Fruit fly (Drosophila melanogaster) whole organism, embryonic: ENCODE data around the gene CG14221.

Source experiments
- Awh ChIP-seq: fragments of 200-800 bp; sonication (Bioruptor generic); IDR thresholded peaks from 2 replicates; pipeline ENCODE4, ENCODE4 v1.3.6; 2022; ENCODE audit warnings: missing biosample characterization, missing genetic modification characterization
- Bdp1 ChIP-seq: fragments of 200-800 bp; sonication (Bioruptor generic); optimal IDR thresholded peaks from 3 replicates; lab custom pipeline; 2016; ENCODE audit warnings: missing biosample characterization, missing genetic modification characterization
- Bteb2 ChIP-seq: fragments of 200-800 bp; sonication (Bioruptor generic); optimal IDR thresholded peaks from 2 replicates; lab custom pipeline; 2016; ENCODE audit warnings: missing biosample characterization, missing genetic modification characterization
- CG10274 ChIP-seq: fragments of 200-800 bp; sonication (Bioruptor generic); optimal IDR thresholded peaks from 3 replicates; lab custom pipeline; 2017; ENCODE audit warnings: missing biosample characterization, mild to moderate bottlenecking, missing genetic modification characterization
- CG11560 ChIP-seq: fragments of 200-800 bp; sonication (Bioruptor generic); IDR thresholded peaks from 3 replicates; pipeline ENCODE4 v1.3.6; 2022; ENCODE audit warnings: missing biosample characterization, missing genetic modification characterization
- CG12071 ChIP-seq: fragments of 200-800 bp; sonication (Bioruptor generic); optimal IDR thresholded peaks from 3 replicates; lab custom pipeline; 2018; ENCODE audit warnings: missing biosample characterization, mild to moderate bottlenecking, missing genetic modification characterization
- CG1233 ChIP-seq: fragments of 200-800 bp; sonication (Bioruptor generic); optimal IDR thresholded peaks from 4 replicates; lab custom pipeline; 2018; ENCODE audit warnings: missing biosample characterization, mild to moderate bottlenecking, missing genetic modification characterization
- CG12769 ChIP-seq: fragments of 200-800 bp; sonication (Bioruptor generic); optimal IDR thresholded peaks from 2 replicates; lab custom pipeline; 2019; ENCODE audit warnings: missing biosample characterization, mild to moderate bottlenecking, missing genetic modification characterization, moderate library complexity
- CG13296 ChIP-seq: fragments of 200-800 bp; sonication (Bioruptor generic); optimal IDR thresholded peaks from 3 replicates; lab custom pipeline; 2018; ENCODE audit warnings: missing biosample characterization, mild to moderate bottlenecking, missing genetic modification characterization
- CG34376 ChIP-seq: fragments of 200-800 bp; sonication (Bioruptor generic); optimal IDR thresholded peaks from 2 replicates; lab custom pipeline; 2018; ENCODE audit warnings: missing biosample characterization, mild to moderate bottlenecking, missing genetic modification characterization
- CG3995 ChIP-seq: fragments of 200-800 bp; sonication (Bioruptor generic); optimal IDR thresholded peaks from 3 replicates; lab custom pipeline; 2016; ENCODE audit warnings: missing biosample characterization, missing genetic modification characterization
- CG4404 ChIP-seq: fragments of 200-800 bp; sonication (Bioruptor generic); IDR thresholded peaks from 2 replicates; pipeline ENCODE4 v1.3.6; 2022; ENCODE audit warnings: missing biosample characterization, missing genetic modification characterization
- CG4820 ChIP-seq: fragments of 200-800 bp; sonication (Bioruptor generic); optimal IDR thresholded peaks from 3 replicates; lab custom pipeline; 2016; ENCODE audit warnings: missing biosample characterization, missing genetic modification characterization
- CG7928 ChIP-seq: fragments of 200-800 bp; sonication (Bioruptor generic); optimal IDR thresholded peaks from 2 replicates; lab custom pipeline; 2017; ENCODE audit warnings: missing biosample characterization, mild to moderate bottlenecking, missing genetic modification characterization
- CG8281 ChIP-seq: fragments of 200-800 bp; sonication (Bioruptor generic); optimal IDR thresholded peaks from 2 replicates; lab custom pipeline; 2018; ENCODE audit warnings: missing biosample characterization, mild to moderate bottlenecking, missing genetic modification characterization, moderate library complexity
- Dbx ChIP-seq: fragments of 200-800 bp; sonication (Bioruptor generic); IDR thresholded peaks from 3 replicates; pipeline ENCODE4 v1.3.6; 2022; ENCODE audit warnings: missing biosample characterization, missing genetic modification characterization
- Dp ChIP-seq: fragments of 200-800 bp; sonication (Bioruptor generic); optimal IDR thresholded peaks from 2 replicates; lab custom pipeline; 2018; ENCODE audit warnings: missing biosample characterization, mild to moderate bottlenecking, missing genetic modification characterization, moderate library complexity
- Ets65A ChIP-seq: fragments of 200-800 bp; sonication (Bioruptor generic); peaks from one replicate; lab custom pipeline; 2016; ENCODE audit warnings: missing biosample characterization, missing genetic modification characterization
- H15 ChIP-seq: fragments of 200-800 bp; sonication (Bioruptor generic); IDR thresholded peaks from 3 replicates; pipeline ENCODE4 v1.3.6; 2022; ENCODE audit warnings: missing biosample characterization, missing genetic modification characterization
- HLHmδ ChIP-seq: fragments of 200-800 bp; sonication (Bioruptor generic); optimal IDR thresholded peaks from 2 replicates; lab custom pipeline; 2018; ENCODE audit warnings: missing biosample characterization, mild to moderate bottlenecking, missing genetic modification characterization, moderate library complexity
- Jarid2 ChIP-seq: fragments of 200-800 bp; sonication (Bioruptor generic); optimal IDR thresholded peaks from 3 replicates; lab custom pipeline; 2017; ENCODE audit warnings: mild to moderate bottlenecking, missing biosample characterization, missing genetic modification reagents, missing genetic modification characterization
- Lpt ChIP-seq: fragments of >200 bp; optimal IDR thresholded peaks from 2 replicates; lab custom pipeline; 2018; ENCODE audit warnings: missing biosample characterization, missing genetic modification characterization
- Meics ChIP-seq: fragments of 200-800 bp; sonication (Bioruptor generic); optimal IDR thresholded peaks from 2 replicates; lab custom pipeline; 2017; ENCODE audit warnings: missing biosample characterization, mild to moderate bottlenecking, missing genetic modification characterization
- NK7.1 ChIP-seq: fragments of 200-800 bp; sonication (Bioruptor generic); optimal IDR thresholded peaks from 3 replicates; lab custom pipeline; 2016; ENCODE audit warnings: missing biosample characterization, missing genetic modification characterization
- Poxn ChIP-seq: fragments of 200-800 bp; sonication (Bioruptor generic); IDR thresholded peaks from 2 replicates; pipeline ENCODE4 v1.3.6; 2022; ENCODE audit warnings: missing biosample characterization, missing genetic modification characterization
- Side ChIP-seq: fragments of 200-800 bp; sonication (Bioruptor generic); optimal IDR thresholded peaks from 2 replicates; lab custom pipeline; 2016; ENCODE audit warnings: missing biosample characterization, missing genetic modification characterization
- Stat92E ChIP-seq, 3 experiments: fragments of >200 bp in 2 of 3; fragments of 200-800 bp in 1 of 3; sonication (Bioruptor generic) in 1 of 3; optimal IDR thresholded peaks; 2 replicates each; lab custom pipeline; 2017 to 2019; ENCODE audit warnings: missing biosample characterization in 3 of 3, missing genetic modification characterization in 3 of 3, mild to moderate bottlenecking in 1 of 3, moderate library complexity in 1 of 3
- Taf1 ChIP-seq: fragments of 200-800 bp; sonication (Bioruptor generic); IDR thresholded peaks from 2 replicates; pipeline ENCODE4 v1.3.6; 2022; ENCODE audit warnings: missing biosample characterization, missing genetic modification characterization
- ap ChIP-seq: fragments of 200-800 bp; sonication (Bioruptor generic); IDR thresholded peaks from 2 replicates; pipeline ENCODE4 v1.3.6; 2022; ENCODE audit warnings: missing biosample characterization, missing genetic modification characterization
- ash1 ChIP-seq: fragments of 200-800 bp; sonication (Bioruptor generic); optimal IDR thresholded peaks from 2 replicates; lab custom pipeline; 2018; ENCODE audit warnings: missing biosample characterization, mild to moderate bottlenecking, missing genetic modification characterization
- bowl ChIP-seq: fragments of 200-800 bp; sonication (Bioruptor generic); IDR thresholded peaks from 2 replicates; pipeline ENCODE4 v1.3.6; 2022; ENCODE audit warnings: missing biosample characterization, missing genetic modification characterization
- crol ChIP-seq: fragments of 200-800 bp; sonication (Bioruptor generic); IDR thresholded peaks from 2 replicates; pipeline ENCODE4 v1.3.6; 2022; ENCODE audit warnings: missing biosample characterization, missing genetic modification characterization
- exex ChIP-seq: fragments of 200-800 bp; sonication (Bioruptor generic); optimal IDR thresholded peaks from 4 replicates; lab custom pipeline; 2018; ENCODE audit warnings: missing biosample characterization, mild to moderate bottlenecking, missing genetic modification characterization, moderate library complexity
- hkb ChIP-seq, 2 experiments: fragments of 200-800 bp in 1 of 2; fragments of >200 bp in 1 of 2; sonication (Bioruptor generic) in 1 of 2; IDR thresholded peaks in 1 of 2; optimal IDR thresholded peaks in 1 of 2; 2 replicates each; pipeline versions ENCODE4 v1.3.6 to Lab custom; 2017 to 2022; ENCODE audit warnings: missing biosample characterization in 1 of 2, missing genetic modification characterization in 1 of 2
- kay ChIP-seq: fragments of 200-800 bp; sonication (Bioruptor generic); optimal IDR thresholded peaks from 2 replicates; lab custom pipeline; 2016; ENCODE audit warnings: missing biosample characterization, missing genetic modification characterization
- lola ChIP-seq, 3 experiments: fragments of >200 bp in 2 of 3; fragments of 200-800 bp in 1 of 3; sonication (Bioruptor generic) in 1 of 3; optimal IDR thresholded peaks; 2 replicates each; lab custom pipeline; 2017 to 2019; ENCODE audit warnings: missing biosample characterization in 3 of 3, missing genetic modification characterization in 3 of 3, mild to moderate bottlenecking in 1 of 3, moderate library complexity in 1 of 3
- pan ChIP-seq, 4 experiments: fragments of >200 bp in 3 of 4; fragments of 200-800 bp in 1 of 4; sonication (Bioruptor generic) in 1 of 4; optimal IDR thresholded peaks in 3 of 4; IDR thresholded peaks in 1 of 4; 2 replicates each; pipeline versions ENCODE4 v1.3.6 to Lab custom; 2017 to 2022; ENCODE audit warnings: missing biosample characterization in 2 of 4, missing genetic modification characterization in 2 of 4, mixed read lengths in 1 of 4
- pzg ChIP-seq: fragments of 200-800 bp; sonication (Bioruptor generic); optimal IDR thresholded peaks from 3 replicates; lab custom pipeline; 2018; ENCODE audit warnings: missing biosample characterization, mild to moderate bottlenecking, missing genetic modification characterization, moderate library complexity
- ro ChIP-seq: fragments of 200-800 bp; sonication (Bioruptor generic); IDR thresholded peaks from 2 replicates; pipeline ENCODE4 v1.3.6; 2022; ENCODE audit warnings: missing biosample characterization, missing genetic modification characterization
- sc ChIP-seq, 3 experiments: fragments of >200 bp in 2 of 3; fragments of 200-800 bp in 1 of 3; sonication (Bioruptor generic) in 1 of 3; optimal IDR thresholded peaks; 2 replicates in 2 of 3; 3 replicates in 1 of 3; lab custom pipeline; 2017; ENCODE audit warnings: mild to moderate bottlenecking in 1 of 3, missing biosample characterization in 1 of 3, missing genetic modification characterization in 1 of 3, missing genetic modification reagents in 1 of 3
- sisA ChIP-seq: fragments of 200-800 bp; sonication (Bioruptor generic); IDR thresholded peaks from 2 replicates; pipeline ENCODE4 v1.3.6; 2022; ENCODE audit warnings: missing biosample characterization, missing genetic modification characterization
- slp2 ChIP-seq: fragments of 200-800 bp; sonication (Bioruptor generic); optimal IDR thresholded peaks from 2 replicates; lab custom pipeline; 2016; ENCODE audit warnings: missing biosample characterization, missing genetic modification characterization
- trem ChIP-seq: fragments of 200-800 bp; optimal IDR thresholded peaks from 3 replicates; lab custom pipeline; 2019; ENCODE audit warnings: missing biosample characterization, mild to moderate bottlenecking, missing genetic modification characterization, moderate library complexity
- tup ChIP-seq: fragments of 200-800 bp; sonication (Bioruptor generic); optimal IDR thresholded peaks from 2 replicates; lab custom pipeline; 2016; ENCODE audit warnings: missing biosample characterization, mild to moderate bottlenecking, missing genetic modification characterization, moderate library complexity
- tx ChIP-seq: fragments of 200-800 bp; sonication (Bioruptor generic); optimal IDR thresholded peaks from 2 replicates; lab custom pipeline; 2016; ENCODE audit warnings: missing biosample characterization, missing genetic modification characterization
- zfh1 ChIP-seq: fragments of 200-800 bp; sonication (Bioruptor generic); IDR thresholded peaks from 3 replicates; pipeline ENCODE4 v1.3.6; 2022; ENCODE audit warnings: missing biosample characterization, missing genetic modification characterization
- zfh2 ChIP-seq: fragments of 200-800 bp; sonication (Bioruptor generic); optimal IDR thresholded peaks from 2 replicates; lab custom pipeline; 2016; ENCODE audit warnings: missing biosample characterization, missing genetic modification characterization

Gene CG14221

DNA sequence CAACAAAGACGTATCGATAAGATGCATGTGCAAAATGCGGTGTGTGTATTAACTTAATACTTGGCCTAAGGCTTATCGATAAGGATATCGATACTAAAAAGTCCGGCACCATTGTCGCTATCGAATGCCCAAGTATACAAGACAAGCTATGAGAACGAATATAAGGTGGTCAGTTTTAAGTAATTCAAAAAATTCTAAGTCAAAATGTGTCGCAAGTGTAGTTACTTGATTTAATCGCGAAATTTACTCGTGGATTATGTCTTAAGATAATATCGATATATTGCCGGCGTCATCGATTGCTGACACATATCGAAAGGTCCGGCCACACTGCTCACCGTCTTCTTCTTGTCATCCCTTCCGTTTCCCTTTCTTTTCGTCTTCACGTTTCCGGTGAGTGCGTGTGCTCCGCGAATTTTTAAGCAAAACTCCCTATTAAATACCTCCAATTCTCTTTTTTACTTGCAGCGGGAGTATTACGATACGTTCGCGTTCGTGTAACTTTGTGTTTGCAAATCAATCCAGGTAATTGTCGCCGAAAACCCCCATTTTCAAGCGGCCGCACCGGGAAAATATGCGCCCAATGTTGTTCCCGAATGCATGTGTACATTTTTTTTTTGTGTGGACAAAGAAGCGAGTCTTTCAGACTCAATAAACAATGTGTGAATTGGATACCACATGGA, 23.2 kb downstream of the CG14221 start, which contains the start of gene RpS10b (continued):
- TF ChIP-seq CG3995 = peak; percentile 77
- peak; percentile 95 for TF ChIP-seq CG13296 (GFP tag; lab: Kevin White, UChicago)
- peak; percentile 55; the same call in 1 of the 2 replicates for TF ChIP-seq sisA (GFP tag; lab: Robert Waterston, UW)
- peak; percentile 48; the same call in 1 of the 2 replicates for TF ChIP-seq crol (GFP tag; lab: Robert Waterston, UW)
- peak; percentile 70 for TF ChIP-seq CG8281 (tag; lab: Kevin White, UChicago)
- peak; percentile 75 for TF ChIP-seq H15 (GFP tag; lab: Robert Waterston, UW)
- peak; percentile 83 for TF ChIP-seq trem (tag; lab: Kevin White, UChicago)
- TF ChIP-seq tup = no peak
- no peak for TF ChIP-seq Poxn (GFP tag; lab: Robert Waterston, UW)
- TF ChIP-seq NK7.1 (GFP tag; lab: Kevin White, UChicago) = peak; percentile 94
- peak; percentile 80 for TF ChIP-seq Bdp1 (GFP tag; lab: Kevin White, UChicago)
- peak; percentile 91 for TF ChIP-seq slp2 (GFP tag; lab: Kevin White, UChicago)
- no peak for TF ChIP-seq ro
- no peak for TF ChIP-seq sc (optimal IDR thresholded peaks at IDR 0.05; lab: Kevin White, UChicago)
- peak; percentile 85 for TF ChIP-seq sc (GFP tag; optimal IDR thresholded peaks at IDR 0.05; lab: Kevin White, UChicago)
- TF ChIP-seq CG11560 (tag; lab: Robert Waterston, UW) = peak; percentile 73; the same call in 1 of the 3 replicates
- peak; percentile 48 for TF ChIP-seq Dp (GFP tag; lab: Kevin White, UChicago)
- peak; percentile 81 for TF ChIP-seq ash1
- peak; percentile 86 for TF ChIP-seq zfh1 (GFP tag; lab: Robert Waterston, UW)
- peak; percentile 75 for TF ChIP-seq CG4820
- peak; percentile 82 for TF ChIP-seq Awh
- TF ChIP-seq CG34376 = peak; percentile 99
- TF ChIP-seq pan (optimal IDR thresholded peaks at IDR 0.05; lab: Kevin White, UChicago) = no peak
- TF ChIP-seq pan (GFP tag; optimal IDR thresholded peaks at IDR 0.05 in 1 of 2, IDR thresholded peaks at IDR 0.05 in 1 of 2) = peak in 1 of 2 experiments; percentile 87
- TF ChIP-seq Stat92E (GFP tag; optimal IDR thresholded peaks at IDR 0.05; lab: Kevin White, UChicago) = peak in 1 of 3 experiments; percentile 48
- peak; percentile 96 for TF ChIP-seq Meics
- TF ChIP-seq CG4404 (GFP tag; lab: Robert Waterston, UW) = 0 out of 2 replicates have a peak, but pooled peaks have one; percentile 39
- TF ChIP-seq Jarid2 (GFP tag; lab: Kevin White, UChicago) = peak; percentile 82
- peak; percentile 67 for TF ChIP-seq CG7928 (GFP tag; lab: Kevin White, UChicago)
- peak; percentile 78 for TF ChIP-seq Side (GFP tag; lab: Kevin White, UChicago)
- peak; percentile 76 for TF ChIP-seq tx (GFP tag; lab: Kevin White, UChicago)
- 0 out of 2 replicates have a peak, but pooled peaks have one; percentile 22 for TF ChIP-seq bowl (GFP tag; lab: Robert Waterston, UW)
- TF ChIP-seq pzg (GFP tag; lab: Kevin White, UChicago) = peak; percentile 82
- TF ChIP-seq CG12769 = peak; percentile 78
- TF ChIP-seq Bteb2 (GFP tag; lab: Kevin White, UChicago) = peak; percentile 85
- TF ChIP-seq ap (GFP tag; lab: Robert Waterston, UW) = peak; percentile 71
- peak; percentile 79 for TF ChIP-seq zfh2 (GFP tag; lab: Kevin White, UChicago)
- TF ChIP-seq Lpt (GFP tag; lab: Kevin White, UChicago) = no peak
- peak; percentile 98 for TF ChIP-seq Ets65A (GFP tag; lab: Kevin White, UChicago)
- TF ChIP-seq CG12071 (GFP tag; lab: Kevin White, UChicago) = peak; percentile 94
- TF ChIP-seq CG10274 (GFP tag; lab: Kevin White, UChicago) = peak; percentile 89
- no peak; the same call in 1 of the 2 replicates for TF ChIP-seq Taf1 (GFP tag; lab: Robert Waterston, UW)
- TF ChIP-seq kay (GFP tag; lab: Kevin White, UChicago) = peak; percentile 38
- TF ChIP-seq HLHmδ = peak; percentile 98
- peak; percentile 66 for TF ChIP-seq exex
- TF ChIP-seq CG1233 (GFP tag; lab: Kevin White, UChicago) = peak; percentile 96
- TF ChIP-seq lola (GFP tag; optimal IDR thresholded peaks at IDR 0.05; lab: Kevin White, UChicago) = peak in 1 of 3 experiments; percentile 70
- TF ChIP-seq hkb (optimal IDR thresholded peaks at IDR 0.05; lab: Kevin White, UChicago) = peak; percentile 49
- TF ChIP-seq hkb (GFP tag; IDR thresholded peaks at IDR 0.05; lab: Robert Waterston, UW) = peak; percentile 78
- peak; percentile 81 for TF ChIP-seq Dbx
